Worm (Caenorhabditis elegans): ENCODE data around the gene srj-49.

ce11 chrV:2871754-2872504 lies 23.8 kb upstream of the srj-49 start:
- TF ChIP-seq dpff-1 (tag; optimal IDR thresholded peaks at IDR 0.05) (no peak), F23B12.7 (tag; optimal IDR thresholded peaks at IDR 0.05; ENCODE audit: insufficient read depth) (no peak), unc-62 (GFP tag; optimal IDR thresholded peaks at IDR 0.05) (no peak), C06A6.2 (GFP tag; conservative IDR thresholded peaks at IDR 0.05) (no peak), aptf-2 (GFP tag; conservative IDR thresholded peaks at IDR 0.05) (no peak), gei-17 (GFP tag; optimal IDR thresholded peaks at IDR 0.05) (no peak), snpc-4 (GFP tag; optimal IDR thresholded peaks at IDR 0.05) (no peak), snpc-4 (tag; optimal IDR thresholded peaks at IDR 0.05) (peak in 2 of 4 experiments; percentile 7 to 86), dpl-1 (GFP tag; optimal IDR thresholded peaks at IDR 0.05) (no peak), attf-6 (GFP tag; IDR thresholded peaks at IDR 0.05) (no peak), him-1 (tag; optimal IDR thresholded peaks at IDR 0.05) (no peak)
